Worm (Caenorhabditis elegans) whole organism, L2 larva: ENCODE results near the gene R10F2.6.

ENCODE experiments used
- C34F6.9 ChIP-seq: fragments of 150-350 bp; optimal IDR thresholded peaks from 2 replicates; lab custom pipeline; 2014; ENCODE audit warnings: missing biosample characterization, missing genetic modification characterization
- F13H6.1 ChIP-seq: sonication (generic microtip); optimal IDR thresholded peaks from 2 replicates; lab custom pipeline; 2016; ENCODE audit warnings: missing genetic modification characterization, missing compliant biosample characterization
- R02D3.7 ChIP-seq: fragments of 150-350 bp; optimal IDR thresholded peaks from 2 replicates; lab custom pipeline; 2014; ENCODE audit warnings: missing biosample characterization, missing genetic modification characterization
- alr-1 ChIP-seq: fragments of 150-350 bp; optimal IDR thresholded peaks from 2 replicates; lab custom pipeline; 2014; ENCODE audit warnings: missing biosample characterization, missing genetic modification characterization
- aly-2 ChIP-seq: fragments of 150-350 bp; optimal IDR thresholded peaks from 2 replicates; lab custom pipeline; 2014; ENCODE audit warnings: missing biosample characterization, missing genetic modification characterization
- ama-1 ChIP-seq: fragments of 150-350 bp; optimal IDR thresholded peaks from 2 replicates; lab custom pipeline; 2018; ENCODE audit warnings: inconsistent platforms
- blmp-1 ChIP-seq: sonication (generic microtip); optimal IDR thresholded peaks from 2 replicates; lab custom pipeline; 2017; ENCODE audit warnings: missing genetic modification characterization, mild to moderate bottlenecking, missing compliant biosample characterization, antibody characterized with exemption, moderate library complexity; ENCODE audit not compliant: insufficient read depth
- ceh-82 ChIP-seq: fragments of 150-350 bp; optimal IDR thresholded peaks from 2 replicates; lab custom pipeline; 2014; ENCODE audit warnings: missing biosample characterization, missing genetic modification characterization
- crh-2 ChIP-seq: sonication (generic microtip); optimal IDR thresholded peaks from 2 replicates; lab custom pipeline; 2017; ENCODE audit warnings: missing biosample characterization, missing genetic modification characterization
- dmd-4 ChIP-seq: sonication (generic microtip); optimal IDR thresholded peaks from 2 replicates; lab custom pipeline; 2017; ENCODE audit warnings: missing biosample characterization, missing genetic modification characterization
- elt-1 ChIP-seq: fragments of 150-350 bp; optimal IDR thresholded peaks from 2 replicates; lab custom pipeline; 2014; ENCODE audit warnings: missing biosample characterization, missing genetic modification characterization
- elt-3 ChIP-seq: sonication (generic microtip); optimal IDR thresholded peaks from 2 replicates; lab custom pipeline; 2017; ENCODE audit warnings: missing biosample characterization, missing genetic modification characterization
- fos-1 ChIP-seq: fragments of 150-350 bp; optimal IDR thresholded peaks from 2 replicates; lab custom pipeline; 2014; ENCODE audit warnings: missing biosample characterization, missing genetic modification characterization
- gmeb-1 ChIP-seq: fragments of 150-350 bp; optimal IDR thresholded peaks from 2 replicates; lab custom pipeline; 2014; ENCODE audit warnings: missing biosample characterization, missing genetic modification characterization
- lin-11 ChIP-seq: fragments of 150-350 bp; sonication (generic microtip); optimal IDR thresholded peaks from 2 replicates; lab custom pipeline; 2014; ENCODE audit warnings: missing biosample characterization, missing genetic modification characterization, inconsistent platforms, mixed read lengths
- lin-13 ChIP-seq: fragments of 150-350 bp; optimal IDR thresholded peaks from 2 replicates; lab custom pipeline; 2014; ENCODE audit warnings: missing biosample characterization, missing genetic modification reagents, missing genetic modification characterization
- lin-39 ChIP-seq: fragments of 150-350 bp; optimal IDR thresholded peaks from 2 replicates; lab custom pipeline; 2014; ENCODE audit warnings: missing biosample characterization, missing genetic modification reagents, missing genetic modification characterization
- lsy-2 ChIP-seq, 2 experiments: fragments of 150-350 bp in 1 of 2; sonication (generic microtip) in 1 of 2; optimal IDR thresholded peaks; 2 replicates each; lab custom pipeline; 2014 to 2017; ENCODE audit warnings: missing biosample characterization in 2 of 2, missing genetic modification characterization in 2 of 2
- mab-5 ChIP-seq: fragments of 150-350 bp; optimal IDR thresholded peaks from 2 replicates; lab custom pipeline; 2014; ENCODE audit warnings: missing biosample characterization, missing genetic modification characterization
- mbf-1 ChIP-seq: sonication (generic microtip); optimal IDR thresholded peaks from 2 replicates; lab custom pipeline; 2017; ENCODE audit warnings: missing biosample characterization, missing genetic modification characterization
- mdl-1 ChIP-seq, 2 experiments: fragments of 150-350 bp in 1 of 2; sonication (generic microtip) in 1 of 2; optimal IDR thresholded peaks; 2 replicates each; lab custom pipeline; 2017; ENCODE audit warnings: missing biosample characterization in 2 of 2, missing genetic modification characterization in 2 of 2
- nhr-10 ChIP-seq: sonication (generic microtip); optimal IDR thresholded peaks from 2 replicates; lab custom pipeline; 2017; ENCODE audit warnings: missing biosample characterization, missing genetic modification characterization
- nhr-11 ChIP-seq: fragments of 150-350 bp; optimal IDR thresholded peaks from 2 replicates; lab custom pipeline; 2014; ENCODE audit warnings: missing biosample characterization, missing genetic modification characterization
- nhr-12 ChIP-seq: fragments of 150-350 bp; optimal IDR thresholded peaks from 2 replicates; lab custom pipeline; 2014; ENCODE audit warnings: missing biosample characterization, missing genetic modification characterization
- nhr-21 ChIP-seq: fragments of 150-350 bp; optimal IDR thresholded peaks from 2 replicates; lab custom pipeline; 2014; ENCODE audit warnings: missing biosample characterization, missing genetic modification characterization
- nhr-23 ChIP-seq: fragments of 150-350 bp; optimal IDR thresholded peaks from 2 replicates; lab custom pipeline; 2014; ENCODE audit warnings: missing biosample characterization, missing genetic modification reagents, missing genetic modification characterization
- nhr-237 ChIP-seq: fragments of 150-350 bp; optimal IDR thresholded peaks from 2 replicates; lab custom pipeline; 2014; ENCODE audit warnings: missing biosample characterization, missing genetic modification characterization
- nhr-25 ChIP-seq: fragments of 150-350 bp; sonication (generic microtip); optimal IDR thresholded peaks from 3 replicates; lab custom pipeline; 2014; ENCODE audit warnings: missing biosample characterization, missing genetic modification characterization
- nhr-6 ChIP-seq: fragments of 150-350 bp; optimal IDR thresholded peaks from 2 replicates; lab custom pipeline; 2014; ENCODE audit warnings: missing biosample characterization, missing genetic modification characterization
- nhr-77 ChIP-seq: fragments of 150-350 bp; optimal IDR thresholded peaks from 2 replicates; lab custom pipeline; 2014; ENCODE audit warnings: missing biosample characterization, missing genetic modification characterization
- peb-1 ChIP-seq: fragments of 150-350 bp; optimal IDR thresholded peaks from 2 replicates; lab custom pipeline; 2014; ENCODE audit warnings: missing biosample characterization, missing genetic modification characterization
- sem-4 ChIP-seq: fragments of 150-350 bp; optimal IDR thresholded peaks from 2 replicates; lab custom pipeline; 2014; ENCODE audit warnings: missing biosample characterization, missing genetic modification reagents, missing genetic modification characterization
- skn-1 ChIP-seq: sonication (generic microtip); optimal IDR thresholded peaks from 2 replicates; lab custom pipeline; 2017; ENCODE audit warnings: missing biosample characterization, missing genetic modification characterization
- sma-3 ChIP-seq: sonication (generic microtip); optimal IDR thresholded peaks from 2 replicates; lab custom pipeline; 2016; ENCODE audit warnings: missing genetic modification reagents, missing genetic modification characterization, missing compliant biosample characterization
- sma-9 ChIP-seq, 2 experiments: fragments of 150-350 bp in 1 of 2; sonication (generic microtip) in 1 of 2; optimal IDR thresholded peaks; 2 replicates each; lab custom pipeline; 2014 to 2016; ENCODE audit warnings: missing genetic modification characterization in 2 of 2, mild to moderate bottlenecking in 1 of 2, missing biosample characterization in 1 of 2, missing compliant biosample characterization in 1 of 2, missing genetic modification reagents in 1 of 2, moderate library complexity in 1 of 2
- snpc-4 ChIP-seq: fragments of 150-350 bp; optimal IDR thresholded peaks from 2 replicates; lab custom pipeline; 2014; ENCODE audit warnings: missing biosample characterization, missing genetic modification characterization
- unc-39 ChIP-seq: fragments of 150-350 bp; optimal IDR thresholded peaks from 2 replicates; lab custom pipeline; 2014; ENCODE audit warnings: missing biosample characterization, missing genetic modification characterization
- unc-55 ChIP-seq: fragments of 150-350 bp; sonication (generic microtip); optimal IDR thresholded peaks from 3 replicates; lab custom pipeline; 2014; ENCODE audit warnings: missing biosample characterization, missing genetic modification reagents, missing genetic modification characterization
- unc-62 ChIP-seq: fragments of 150-350 bp; optimal IDR thresholded peaks from 2 replicates; lab custom pipeline; 2014; ENCODE audit warnings: missing biosample characterization, missing genetic modification reagents, missing genetic modification characterization
- zag-1 ChIP-seq: fragments of 150-350 bp; optimal IDR thresholded peaks from 2 replicates; lab custom pipeline; 2014; ENCODE audit warnings: missing biosample characterization, missing genetic modification characterization
- ztf-1 ChIP-seq: fragments of 200-800 bp; sonication (Bioruptor generic); conservative IDR thresholded peaks from 2 replicates; pipeline ENCODE4 v1.3.6; 2022; ENCODE audit warnings: missing genetic modification characterization, missing compliant biosample characterization
- ztf-11 ChIP-seq: sonication (generic microtip); optimal IDR thresholded peaks from 2 replicates; lab custom pipeline; 2017; ENCODE audit warnings: missing biosample characterization, missing genetic modification characterization
- ztf-4 ChIP-seq: fragments of 150-350 bp; optimal IDR thresholded peaks from 2 replicates; lab custom pipeline; 2014; ENCODE audit warnings: missing biosample characterization, missing genetic modification characterization

R10F2.6 gene

ce11 chrIII:2965534-2965933 is 21.6 kb upstream of the R10F2.6 start, which contains the start of gene H05C05.2:
Gene H05C05.2, minus strand, starts transcription at chrIII:2965634.
- no peak for TF ChIP-seq aly-2 (tag; lab: Kevin White, UChicago)
- no peak for TF ChIP-seq nhr-21
- no peak for TF ChIP-seq lin-11 (tag; lab: Kevin White, UChicago)
- TF ChIP-seq mab-5 (tag; lab: Kevin White, UChicago), result no peak
- TF ChIP-seq mbf-1 (tag; lab: Kevin White, UChicago), result no peak
- TF ChIP-seq nhr-6 (tag; lab: Kevin White, UChicago), result no peak
- TF ChIP-seq elt-3 (tag; lab: Kevin White, UChicago), result no peak
- TF ChIP-seq R02D3.7 (tag; lab: Kevin White, UChicago), result no peak
- no peak for TF ChIP-seq skn-1 (tag; lab: Kevin White, UChicago)
- TF ChIP-seq lin-39 (tag; lab: Kevin White, UChicago), result no peak
- TF ChIP-seq nhr-12 (tag; lab: Kevin White, UChicago), result no peak
- TF ChIP-seq lin-13 (GFP tag; lab: Kevin White, UChicago), result no peak
- TF ChIP-seq nhr-25 (tag; lab: Kevin White, UChicago), result no peak
- TF ChIP-seq nhr-237 (tag; lab: Kevin White, UChicago), result no peak
- no peak for TF ChIP-seq ama-1

DNA sequence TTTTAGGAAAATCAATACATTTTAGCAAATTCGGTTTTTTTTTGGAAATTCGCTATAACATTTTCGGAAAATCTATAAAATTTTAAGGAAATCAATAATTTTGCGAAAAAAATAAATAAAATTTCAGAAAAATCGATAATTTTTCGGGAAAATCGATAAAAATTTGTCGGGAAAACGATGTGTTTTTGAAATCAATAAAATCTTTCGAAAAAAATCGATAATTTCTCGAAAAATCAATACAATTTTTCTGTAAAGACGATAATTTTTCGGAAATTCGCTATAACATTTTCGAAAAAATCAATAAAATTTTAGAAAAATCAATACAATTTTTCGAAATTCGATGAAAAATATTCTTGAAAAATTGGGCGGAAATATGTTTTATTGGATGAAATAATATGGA is 17.9 kb upstream of the R10F2.6 start:
- TF ChIP-seq ztf-11 (tag; lab: Kevin White, UChicago) (no peak), zag-1 (tag; lab: Kevin White, UChicago) (no peak), nhr-77 (tag; lab: Kevin White, UChicago) (no peak), F13H6.1 (tag; lab: Kevin White, UChicago) (no peak), R02D3.7 (tag; lab: Kevin White, UChicago) (no peak), lsy-2 (tag; optimal IDR thresholded peaks at IDR 0.05; lab: Kevin White, UChicago) (no peak), sma-9 (GFP tag; optimal IDR thresholded peaks at IDR 0.05; lab: Kevin White, UChicago) (no peak), sma-9 (tag; optimal IDR thresholded peaks at IDR 0.05; lab: Kevin White, UChicago) (no peak), C34F6.9 (tag; lab: Kevin White, UChicago) (no peak), nhr-10 (tag; lab: Kevin White, UChicago) (no peak), gmeb-1 (tag; lab: Kevin White, UChicago) (no peak), snpc-4 (no peak), nhr-21 (no peak), aly-2 (tag; lab: Kevin White, UChicago) (no peak), blmp-1 (no peak), lin-39 (tag; lab: Kevin White, UChicago) (no peak), elt-1 (tag; lab: Kevin White, UChicago) (no peak)
- TF ChIP-seq, all 48 proteins: peak for 0

DNA sequence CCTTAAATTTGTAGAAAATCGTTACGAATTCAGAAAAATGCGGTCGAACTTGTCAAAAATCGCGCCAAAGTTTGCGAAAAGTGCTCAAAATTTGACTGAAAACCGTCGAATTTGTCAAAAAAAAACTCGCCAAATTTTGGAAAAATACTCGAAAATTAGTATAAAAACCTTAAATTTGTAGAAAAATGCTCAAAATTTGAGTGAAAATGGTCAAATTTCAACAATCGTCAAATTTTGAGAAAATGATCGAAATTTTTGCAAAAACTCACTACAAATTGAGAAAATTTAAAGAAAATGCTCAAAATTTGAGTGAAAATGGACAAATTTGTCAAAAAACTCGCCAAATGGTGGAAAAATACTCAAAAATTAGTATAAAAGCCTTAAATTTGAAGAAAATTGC is 8.5 kb upstream of the R10F2.6 start:
- TF ChIP-seq nhr-25 (tag; lab: Kevin White, UChicago) (no peak), blmp-1 (no peak), ceh-82 (no peak), sma-3 (GFP tag; lab: Kevin White, UChicago) (no peak), ztf-4 (tag; lab: Kevin White, UChicago) (no peak), crh-2 (no peak), peb-1 (tag; lab: Kevin White, UChicago) (no peak), nhr-23 (tag; lab: Kevin White, UChicago) (no peak), mbf-1 (tag; lab: Kevin White, UChicago) (no peak), unc-39 (tag; lab: Kevin White, UChicago) (no peak)

DNA sequence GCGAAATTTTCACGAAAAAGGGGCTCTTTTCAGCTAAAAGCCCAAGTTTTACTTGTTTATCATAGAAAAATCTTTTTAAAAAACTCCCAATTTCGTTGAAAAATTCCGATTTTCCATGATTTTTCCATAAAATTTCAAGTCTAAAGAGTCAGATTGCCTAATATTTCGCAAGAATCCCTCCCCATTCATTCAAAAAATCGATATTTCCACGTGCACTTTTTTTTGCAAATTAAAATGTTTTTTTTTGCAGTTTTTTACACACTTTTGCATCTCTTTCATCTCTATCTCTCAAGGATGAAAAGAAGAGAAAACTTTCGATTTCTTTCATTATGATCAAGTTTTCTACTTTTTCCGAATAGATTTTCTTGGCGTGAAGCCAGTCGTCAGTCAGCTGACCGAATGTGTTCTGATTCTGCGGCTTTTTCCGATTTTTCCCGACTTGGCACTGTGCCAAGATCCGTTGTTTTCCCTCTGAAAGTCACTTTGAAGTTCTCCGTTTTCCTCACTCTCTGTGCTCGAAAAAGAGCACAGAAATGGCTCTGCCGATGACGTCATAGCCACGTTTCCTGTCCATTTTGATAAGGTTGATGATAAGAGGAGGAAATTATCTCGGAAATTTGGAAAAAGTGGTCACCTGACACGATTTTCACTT is 4.5 kb upstream of the R10F2.6 start:
- TF ChIP-seq crh-2 (peak; percentile 86), blmp-1 (peak; percentile 64), snpc-4 (no peak), ztf-1 (no peak), zag-1 (tag; lab: Kevin White, UChicago) (no peak), lin-39 (tag; lab: Kevin White, UChicago) (no peak), unc-62 (no peak), nhr-10 (tag; lab: Kevin White, UChicago) (no peak), unc-55 (peak; percentile 44), nhr-237 (tag; lab: Kevin White, UChicago) (no peak), nhr-21 (no peak), sma-3 (GFP tag; lab: Kevin White, UChicago) (no peak), F13H6.1 (tag; lab: Kevin White, UChicago) (peak; percentile 35), nhr-23 (tag; lab: Kevin White, UChicago) (no peak), aly-2 (tag; lab: Kevin White, UChicago) (no peak), mbf-1 (tag; lab: Kevin White, UChicago) (no peak), R02D3.7 (tag; lab: Kevin White, UChicago) (no peak), fos-1 (peak; percentile 65), peb-1 (tag; lab: Kevin White, UChicago) (no peak), ztf-11 (tag; lab: Kevin White, UChicago) (no peak), sem-4 (tag; lab: Kevin White, UChicago) (peak; percentile 6), alr-1 (tag; lab: Kevin White, UChicago) (no peak), mab-5 (tag; lab: Kevin White, UChicago) (no peak), skn-1 (tag; lab: Kevin White, UChicago) (no peak), nhr-11 (no peak), mdl-1 (tag; optimal IDR thresholded peaks at IDR 0.05; lab: Kevin White, UChicago) (no peak), nhr-77 (tag; lab: Kevin White, UChicago) (no peak), ama-1 (no peak), gmeb-1 (tag; lab: Kevin White, UChicago) (no peak), dmd-4 (tag; lab: Kevin White, UChicago) (no peak), sma-9 (GFP tag; optimal IDR thresholded peaks at IDR 0.05; lab: Kevin White, UChicago) (peak; percentile 37), sma-9 (tag; optimal IDR thresholded peaks at IDR 0.05; lab: Kevin White, UChicago) (no peak)
